Worm (Caenorhabditis elegans): ENCODE measurements around the gene gon-1.

Gene gon-1

DNA sequence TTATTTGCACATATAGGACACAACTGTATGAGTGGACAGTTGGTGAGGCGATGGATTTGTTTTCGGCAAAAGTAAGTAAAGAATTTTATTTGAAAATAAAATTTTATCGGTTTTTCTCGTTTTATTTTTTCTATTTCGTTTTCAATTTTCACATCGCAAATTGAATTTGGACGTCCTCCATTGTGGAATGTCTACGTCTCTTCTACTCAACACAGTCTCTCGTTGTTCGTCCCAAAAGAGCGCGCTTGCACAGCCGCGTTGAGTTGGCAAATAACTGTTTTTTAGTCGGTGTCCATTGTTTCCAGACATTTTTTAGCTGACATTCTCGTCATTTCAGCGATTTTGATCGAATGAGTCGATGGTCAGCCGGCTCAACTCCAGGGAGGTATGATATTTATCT is 54.0 kb downstream of the gon-1 start:
- TF ChIP-seq hsf-1 (GFP tag; IDR thresholded peaks at IDR 0.05), result no peak
- peak; percentile 78 to 85 for TF ChIP-seq let-607 (tag; optimal IDR thresholded peaks at IDR 0.05)
- TF ChIP-seq Y67H2A.10 (GFP tag; conservative IDR thresholded peaks at IDR 0.05), result no peak
- TF ChIP-seq let-526 (GFP tag; IDR thresholded peaks at IDR 0.05), result no peak
- no peak for TF ChIP-seq F57C9.4 (tag; optimal IDR thresholded peaks at IDR 0.05)
- peak; percentile 52 for TF ChIP-seq mcd-1 (GFP tag; IDR thresholded peaks at IDR 0.05)
- TF ChIP-seq K11D2.4 (GFP tag; IDR thresholded peaks at IDR 0.05), result no peak
- no peak for TF ChIP-seq hlh-26 (GFP tag; conservative IDR thresholded peaks at IDR 0.05)
- no peak for TF ChIP-seq F23B12.7 (tag; optimal IDR thresholded peaks at IDR 0.05; ENCODE audit: insufficient read depth)
- no peak for TF ChIP-seq B0019.2 (GFP tag; conservative IDR thresholded peaks at IDR 0.05)
- TF ChIP-seq hmg-1.2 (GFP tag; IDR thresholded peaks at IDR 0.05), result peak; percentile 94
- TF ChIP-seq madf-8 (GFP tag; conservative IDR thresholded peaks at IDR 0.05), result no peak
- no peak for TF ChIP-seq cebp-1 (GFP tag; IDR thresholded peaks at IDR 0.05)
- TF ChIP-seq cebp-1 (tag; optimal IDR thresholded peaks at IDR 0.05), result no peak

ce11 chrIV:9898712-9899111 is 54.5 kb downstream of the gon-1 start, which contains the start of gene tbc-3:
TSS of gene tbc-3 (plus strand) at chrIV:9899012.
- no peak for TF ChIP-seq xnd-1 (tag; optimal IDR thresholded peaks at IDR 0.05)
- TF ChIP-seq B0019.2 (GFP tag; conservative IDR thresholded peaks at IDR 0.05), result no peak
- TF ChIP-seq unc-130 (GFP tag; optimal IDR thresholded peaks at IDR 0.05), result no peak
- TF ChIP-seq F55B11.4 (tag; optimal IDR thresholded peaks at IDR 0.05; ENCODE audit: borderline replicate concordance, insufficient read depth), result no peak
- TF ChIP-seq aptf-3 (GFP tag; IDR thresholded peaks at IDR 0.05), result no peak
- TF ChIP-seq zim-3 (tag; optimal IDR thresholded peaks at IDR 0.05), result no peak
- no peak for TF ChIP-seq gei-17 (GFP tag; optimal IDR thresholded peaks at IDR 0.05)
- TF ChIP-seq nfyb-1 (GFP tag; IDR thresholded peaks at IDR 0.05), result no peak
- TF ChIP-seq let-526 (GFP tag; IDR thresholded peaks at IDR 0.05), result no peak
- TF ChIP-seq snpc-4 (GFP tag; optimal IDR thresholded peaks at IDR 0.05), result no peak
- no peak for TF ChIP-seq snpc-4 (tag; optimal IDR thresholded peaks at IDR 0.05)
- no peak for TF ChIP-seq Y53G8AR.9 (GFP tag; conservative IDR thresholded peaks at IDR 0.05)
- TF ChIP-seq ceh-79 (tag; optimal IDR thresholded peaks at IDR 0.05), result no peak
- TF ChIP-seq nhr-80 (tag; optimal IDR thresholded peaks at IDR 0.05), result no peak

ce11 chrIV:9895088-9895487 is 58.1 kb downstream of the gon-1 start, which contains the start of gene ssp-32:
TSS of gene ssp-32 (plus strand) at chrIV:9895388.
- TF ChIP-seq bed-1 (GFP tag; IDR thresholded peaks at IDR 0.05) (no peak), dpff-1 (tag; optimal IDR thresholded peaks at IDR 0.05) (no peak), efl-1 (GFP tag; optimal IDR thresholded peaks at IDR 0.05) (no peak), ZK185.1 (tag; optimal IDR thresholded peaks at IDR 0.05; ENCODE audit: poor library complexity, severe bottlenecking) (no peak), ceh-40 (GFP tag; IDR thresholded peaks at IDR 0.05) (no peak), hlh-26 (GFP tag; conservative IDR thresholded peaks at IDR 0.05) (no peak), D2030.7 (GFP tag; IDR thresholded peaks at IDR 0.05) (no peak), F49E8.2 (tag; optimal IDR thresholded peaks at IDR 0.05; ENCODE audit: insufficient read depth) (no peak), attf-3 (GFP tag; conservative IDR thresholded peaks at IDR 0.05) (no peak), ztf-22 (GFP tag; optimal IDR thresholded peaks at IDR 0.05) (no peak), ztf-26 (tag; optimal IDR thresholded peaks at IDR 0.05) (no peak), xnd-1 (tag; optimal IDR thresholded peaks at IDR 0.05) (no peak), F22D6.2 (tag; optimal IDR thresholded peaks at IDR 0.05) (no peak)
